Fruit fly (Drosophila melanogaster) whole organism, adult: ENCODE measurements around the gene Pstk.

Experiments
- CG11617 ChIP-seq: fragments of 200-800 bp; sonication (Bioruptor generic); optimal IDR thresholded peaks from 2 replicates; lab custom pipeline; 2017; ENCODE audit warnings: mild to moderate bottlenecking, missing biosample characterization, missing genetic modification reagents, missing genetic modification characterization
- Clk ChIP-seq: fragments of 200-800 bp; sonication (Bioruptor generic); optimal IDR thresholded peaks from 2 replicates; lab custom pipeline; 2017; ENCODE audit warnings: missing biosample characterization, missing genetic modification characterization
- bab1 ChIP-seq: fragments of 200-800 bp; sonication (Bioruptor generic); optimal IDR thresholded peaks from 3 replicates; lab custom pipeline; 2019; ENCODE audit warnings: missing biosample characterization, mild to moderate bottlenecking, missing genetic modification characterization, moderate library complexity

DNA sequence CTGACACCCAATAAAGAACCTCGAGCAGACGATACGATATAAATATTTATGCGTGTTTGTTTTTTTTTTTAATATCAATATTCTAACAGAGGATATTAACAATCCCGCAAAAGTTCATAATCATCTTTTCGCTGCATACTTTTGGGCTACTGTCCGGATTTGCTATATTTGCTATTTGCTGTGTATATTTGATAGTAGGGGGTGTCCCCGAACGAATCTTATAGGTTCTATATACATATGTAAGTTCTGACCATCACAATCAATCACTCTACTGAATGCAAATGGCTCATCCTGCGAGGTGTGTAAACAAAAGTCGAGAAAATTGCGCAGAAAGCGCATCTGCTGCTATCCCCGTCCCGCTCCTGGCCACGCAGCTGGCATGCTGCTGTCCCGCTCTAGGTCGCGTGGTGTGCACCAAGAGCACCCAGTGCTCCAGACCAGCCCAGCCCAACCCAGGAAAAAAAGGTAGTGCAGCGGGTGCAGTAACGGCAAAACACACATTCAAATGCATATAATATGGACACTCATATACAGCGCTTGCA is 22.4 kb upstream of the Pstk start:
- TF ChIP-seq Clk (GFP tag; lab: Kevin White, UChicago), result no peak
- TF ChIP-seq bab1 (GFP tag; lab: Kevin White, UChicago), result peak; percentile 24
- TF ChIP-seq CG11617 (GFP tag; lab: Kevin White, UChicago), result no peak
